Fruit fly (Drosophila melanogaster) whole organism, pupa: ENCODE measurements around the gene Claspin.
A peak's percentile ranks its signal among the peaks of the same experiment; 100 is the strongest.

Experiments used
- CG10348 ChIP-seq: fragments of 200-800 bp; sonication (Bioruptor generic); IDR thresholded peaks from 2 replicates; pipeline ENCODE4 v1.3.6; 2022; ENCODE audit warnings: missing biosample characterization, missing genetic modification characterization
- CG12605 ChIP-seq: fragments of 200-800 bp; sonication (Bioruptor generic); IDR thresholded peaks from 2 replicates; pipeline ENCODE4 v1.3.6; 2022; ENCODE audit warnings: missing biosample characterization, missing genetic modification characterization
- CG13204 ChIP-seq: fragments of 200-800 bp; sonication (Bioruptor generic); optimal IDR thresholded peaks from 2 replicates; lab custom pipeline; 2018; ENCODE audit warnings: missing biosample characterization, mild to moderate bottlenecking, missing genetic modification characterization, moderate library complexity
- CG14655 ChIP-seq: fragments of 200-800 bp; sonication (Bioruptor generic); optimal IDR thresholded peaks from 3 replicates; lab custom pipeline; 2017; ENCODE audit warnings: mild to moderate bottlenecking, missing biosample characterization, missing genetic modification reagents, missing genetic modification characterization
- CG15710 ChIP-seq: fragments of 200-800 bp; sonication (Bioruptor generic); optimal IDR thresholded peaks from 2 replicates; lab custom pipeline; 2018; ENCODE audit warnings: missing biosample characterization, mild to moderate bottlenecking, missing genetic modification characterization, moderate library complexity
- CG17806 ChIP-seq: fragments of 200-800 bp; sonication (Bioruptor generic); optimal IDR thresholded peaks from 2 replicates; lab custom pipeline; 2018; ENCODE audit warnings: missing biosample characterization, mild to moderate bottlenecking, missing genetic modification characterization, moderate library complexity
- CG32121 ChIP-seq: fragments of 200-800 bp; sonication (Bioruptor generic); IDR thresholded peaks from 2 replicates; pipeline ENCODE4 v1.3.6; 2022; ENCODE audit warnings: missing biosample characterization, missing genetic modification characterization
- CG34367 ChIP-seq: fragments of 200-800 bp; sonication (Bioruptor generic); optimal IDR thresholded peaks from 2 replicates; lab custom pipeline; 2018; ENCODE audit warnings: missing biosample characterization, mild to moderate bottlenecking, missing genetic modification characterization
- CG4496 ChIP-seq: fragments of 200-800 bp; sonication (Bioruptor generic); IDR thresholded peaks from 3 replicates; pipeline ENCODE4 v1.3.6; 2022; ENCODE audit warnings: missing biosample characterization, missing genetic modification characterization
- CG8159 ChIP-seq: fragments of 200-800 bp; sonication (Bioruptor generic); optimal IDR thresholded peaks from 3 replicates; lab custom pipeline; 2018; ENCODE audit warnings: missing biosample characterization, mild to moderate bottlenecking, missing genetic modification characterization, moderate library complexity
- CG8301 ChIP-seq: fragments of 200-800 bp; sonication (Bioruptor generic); optimal IDR thresholded peaks from 2 replicates; lab custom pipeline; 2018; ENCODE audit warnings: missing biosample characterization, mild to moderate bottlenecking, missing genetic modification characterization
- CG9948 ChIP-seq: fragments of 200-800 bp; sonication (Bioruptor generic); optimal IDR thresholded peaks from 2 replicates; lab custom pipeline; 2018; ENCODE audit warnings: missing biosample characterization, mild to moderate bottlenecking, missing genetic modification characterization, moderate library complexity
- D1 ChIP-seq: fragments of 200-800 bp; sonication (Bioruptor generic); optimal IDR thresholded peaks from 2 replicates; lab custom pipeline; 2018; ENCODE audit warnings: missing biosample characterization, mild to moderate bottlenecking, missing genetic modification characterization, moderate library complexity
- EcR ChIP-seq: fragments of 200-800 bp; sonication (Bioruptor generic); optimal IDR thresholded peaks from 3 replicates; lab custom pipeline; 2019; ENCODE audit warnings: missing biosample characterization, missing genetic modification characterization, mild to moderate bottlenecking, moderate library complexity, missing genetic modification reagents
- Ets98B ChIP-seq: fragments of 200-800 bp; sonication (Bioruptor generic); IDR thresholded peaks from 2 replicates; pipeline ENCODE4 v1.3.6; 2022; ENCODE audit warnings: missing biosample characterization, missing genetic modification characterization
- Pif1A ChIP-seq: fragments of 200-800 bp; sonication (Bioruptor generic); optimal IDR thresholded peaks from 3 replicates; lab custom pipeline; 2016; ENCODE audit warnings: missing biosample characterization, missing genetic modification characterization
- Pif1B ChIP-seq: fragments of 200-800 bp; sonication (Bioruptor generic); optimal IDR thresholded peaks from 3 replicates; lab custom pipeline; 2016; ENCODE audit warnings: missing biosample characterization, missing genetic modification characterization
- Snoo ChIP-seq: fragments of 200-800 bp; sonication (Bioruptor generic); optimal IDR thresholded peaks from 3 replicates; lab custom pipeline; 2017; ENCODE audit warnings: missing biosample characterization, mild to moderate bottlenecking, missing genetic modification characterization, inconsistent platforms
- fd96Ca ChIP-seq: fragments of 200-800 bp; sonication (Bioruptor generic); IDR thresholded peaks from 3 replicates; pipeline ENCODE4 v1.3.6; 2022; ENCODE audit warnings: missing biosample characterization, missing genetic modification characterization
- gl ChIP-seq: fragments of 200-800 bp; sonication (Bioruptor generic); optimal IDR thresholded peaks from 2 replicates; lab custom pipeline; 2018; ENCODE audit warnings: missing biosample characterization, mild to moderate bottlenecking, missing genetic modification characterization
- rn ChIP-seq: fragments of 200-800 bp; sonication (Bioruptor generic); IDR thresholded peaks from 2 replicates; pipeline ENCODE4 v1.3.6; 2022; ENCODE audit warnings: missing biosample characterization, missing genetic modification characterization

The Claspin gene

dm6 chr3L:4313299-4313698 is at the start of gene Claspin:
Gene Claspin (plus strand): TSS chr3L:4313483.
- TF ChIP-seq CG15710 (tag; lab: Kevin White, UChicago) (no peak), rn (GFP tag; lab: Robert Waterston, UW) (no peak), Pif1A (GFP tag; lab: Kevin White, UChicago) (no peak), CG9948 (no peak), CG8301 (tag; lab: Kevin White, UChicago) (no peak), Snoo (tag; lab: Kevin White, UChicago) (peak; percentile 15), D1 (tag; lab: Kevin White, UChicago) (peak; percentile 74)

DNA sequence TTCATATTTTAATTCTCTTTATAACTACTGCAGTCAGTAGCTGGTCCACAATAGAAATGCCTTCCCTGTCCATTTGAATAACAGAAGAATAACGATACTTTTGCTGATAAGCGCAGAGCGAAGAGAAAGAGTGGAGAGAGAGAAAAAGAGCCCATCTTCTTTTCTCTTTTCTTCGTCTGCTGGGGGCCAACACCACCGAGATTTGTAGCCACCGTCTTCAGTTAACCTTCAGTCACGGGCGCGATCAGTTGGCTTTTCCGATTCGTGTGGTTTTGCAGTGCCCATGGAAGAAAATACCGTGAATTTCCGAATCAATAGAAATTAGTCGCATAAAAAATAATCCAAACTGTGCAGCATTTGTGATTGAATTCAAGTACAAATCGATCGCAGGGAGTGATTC is 49.8 kb upstream of the Claspin start, which contains the start of gene CG1273:
Gene CG1273, plus strand, starts transcription at position 218 of the 400 bp plus-strand sequence.
- no peak for TF ChIP-seq CG12605 (GFP tag; lab: Robert Waterston, UW)
- TF ChIP-seq gl (tag; lab: Kevin White, UChicago), result no peak

DNA sequence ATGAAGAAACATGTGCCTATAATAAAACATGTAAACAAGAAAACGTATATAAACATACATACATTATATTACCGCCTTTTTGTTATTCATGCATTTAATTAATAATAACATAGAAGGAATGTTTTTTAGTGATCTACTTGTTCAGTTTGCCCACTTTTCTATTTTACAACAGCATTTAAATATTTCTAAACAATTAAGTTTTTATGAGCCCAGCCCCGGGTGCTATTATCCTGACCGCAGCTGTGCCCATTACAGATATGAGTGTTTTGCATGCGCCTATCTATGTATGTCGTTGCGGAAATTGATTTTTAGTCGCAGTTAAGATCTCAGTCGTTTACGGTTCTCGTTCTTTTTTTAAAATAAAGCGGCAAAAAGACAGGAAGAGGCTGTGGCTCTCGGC is 48.3 kb upstream of the Claspin start:
- no peak for TF ChIP-seq CG34367
- TF ChIP-seq CG8159 (tag; lab: Kevin White, UChicago), result no peak
- TF ChIP-seq CG17806 (tag; lab: Kevin White, UChicago), result no peak

DNA sequence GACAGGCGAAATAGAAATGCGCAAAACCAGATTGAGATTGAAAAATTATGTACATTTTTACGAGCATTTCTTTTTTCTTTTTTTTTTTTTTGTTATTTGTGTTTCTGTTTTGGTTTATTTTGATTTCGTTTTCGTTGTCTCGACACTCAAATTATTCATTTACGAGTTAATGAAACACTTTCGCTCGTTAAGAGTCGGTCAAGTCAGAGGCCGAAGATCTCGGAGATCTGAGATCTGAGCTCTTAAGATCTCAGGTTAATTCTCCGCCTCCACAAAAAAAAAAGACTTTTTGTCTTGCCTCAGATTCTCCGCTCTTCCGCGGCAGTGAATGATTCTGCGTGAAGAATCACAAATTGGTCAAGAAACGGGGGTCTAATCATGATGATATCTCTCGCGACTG is 47.4 kb upstream of the Claspin start:
- TF ChIP-seq CG13204 (GFP tag; lab: Kevin White, UChicago), result no peak
- TF ChIP-seq Ets98B, result no peak
- TF ChIP-seq CG8301 (tag; lab: Kevin White, UChicago), result no peak
- no peak for TF ChIP-seq CG8159 (tag; lab: Kevin White, UChicago)
- TF ChIP-seq CG12605 (GFP tag; lab: Robert Waterston, UW), result no peak

- TF ChIP-seq CG13204 (GFP tag; lab: Kevin White, UChicago) (no peak), CG8301 (tag; lab: Kevin White, UChicago) (no peak), Snoo (tag; lab: Kevin White, UChicago) (no peak), CG34367 (no peak), CG9948 (no peak)
These were observed 45.9 kb upstream of the Claspin start, which contains the start of gene CG33764 for dm6 chr3L:4267403-4267802. Gene CG33764 (minus strand): TSS chr3L:4267503.

DNA sequence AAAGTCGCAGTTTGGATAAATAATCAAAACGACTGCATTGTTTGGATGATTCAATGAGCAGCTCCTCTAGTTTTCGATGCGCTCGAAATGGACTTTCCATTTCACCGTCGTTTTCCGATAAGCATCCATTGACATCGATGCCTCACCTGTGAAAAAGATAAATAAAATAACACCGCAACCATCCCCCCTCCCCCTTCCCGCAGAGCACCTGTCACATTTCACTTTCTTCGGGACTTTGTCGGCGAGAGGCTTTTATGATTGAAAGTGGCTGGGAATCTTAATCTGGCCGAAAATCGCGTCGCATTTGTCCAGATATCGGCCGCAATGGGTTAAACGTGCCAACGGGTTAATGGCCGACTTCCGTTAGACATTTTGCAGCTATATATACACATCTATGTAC is 44.1 kb upstream of the Claspin start:
- TF ChIP-seq CG32121 (GFP tag; lab: Robert Waterston, UW) (no peak), gl (tag; lab: Kevin White, UChicago) (no peak), Ets98B (no peak), D1 (tag; lab: Kevin White, UChicago) (no peak), CG17806 (tag; lab: Kevin White, UChicago) (no peak), CG14655 (GFP tag; lab: Kevin White, UChicago) (no peak), CG8301 (tag; lab: Kevin White, UChicago) (no peak), EcR (GFP tag; lab: Kevin White, UChicago) (no peak), CG34367 (no peak), Pif1A (GFP tag; lab: Kevin White, UChicago) (no peak), rn (GFP tag; lab: Robert Waterston, UW) (no peak), CG10348 (GFP tag; lab: Robert Waterston, UW) (no peak), CG13204 (GFP tag; lab: Kevin White, UChicago) (no peak), CG15710 (tag; lab: Kevin White, UChicago) (no peak), CG12605 (GFP tag; lab: Robert Waterston, UW) (no peak), fd96Ca (GFP tag; lab: Robert Waterston, UW) (no peak)

DNA sequence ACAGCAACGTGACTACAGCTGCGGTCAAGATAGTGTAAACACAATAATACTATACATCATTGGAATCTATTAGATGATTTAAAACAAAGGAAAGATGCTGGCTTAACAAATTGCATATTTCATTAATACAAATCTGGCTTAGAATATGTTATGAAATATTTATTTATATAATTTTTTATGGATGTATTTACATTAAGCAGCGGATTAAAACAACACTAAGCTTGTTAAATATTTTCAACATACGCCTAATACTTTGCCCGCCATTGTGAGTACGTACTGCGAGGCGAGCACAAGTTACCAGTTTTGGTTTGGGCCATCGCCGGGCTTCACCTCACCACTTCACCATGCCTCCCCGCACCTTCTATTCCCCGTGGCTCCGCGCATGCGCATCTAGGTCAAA is 43.4 kb upstream of the Claspin start:
- TF ChIP-seq fd96Ca (GFP tag; lab: Robert Waterston, UW) (0 out of 3 replicates have a peak, but pooled peaks have one; percentile 24), Pif1B (peak; percentile 75), CG13204 (GFP tag; lab: Kevin White, UChicago) (no peak), CG15710 (tag; lab: Kevin White, UChicago) (peak; percentile 81), D1 (tag; lab: Kevin White, UChicago) (peak; percentile 66), CG17806 (tag; lab: Kevin White, UChicago) (peak; percentile 76), CG8159 (tag; lab: Kevin White, UChicago) (peak; percentile 81), CG14655 (GFP tag; lab: Kevin White, UChicago) (peak; percentile 82), rn (GFP tag; lab: Robert Waterston, UW) (no peak), Snoo (tag; lab: Kevin White, UChicago) (peak; percentile 76), gl (tag; lab: Kevin White, UChicago) (peak; percentile 52), CG32121 (GFP tag; lab: Robert Waterston, UW) (peak; percentile 63), CG8301 (tag; lab: Kevin White, UChicago) (peak; percentile 88), CG9948 (peak; percentile 81), CG10348 (GFP tag; lab: Robert Waterston, UW) (no peak), CG4496 (GFP tag; lab: Robert Waterston, UW) (peak; percentile 67; the same call in 1 of the 3 replicates), EcR (GFP tag; lab: Kevin White, UChicago) (no peak), CG34367 (peak; percentile 57), Pif1A (GFP tag; lab: Kevin White, UChicago) (peak; percentile 66), CG12605 (GFP tag; lab: Robert Waterston, UW) (peak; percentile 78), Ets98B (no peak; the same call in 1 of the 2 replicates)
